Worm (Caenorhabditis elegans) whole organism, L1 larva: ENCODE measurements around the gene fkb-4.

Experiments
- ceh-82 ChIP-seq, 3 experiments: fragments of 150-350 bp in 1 of 3; sonication (generic microtip) in 2 of 3; optimal IDR thresholded peaks; 2 replicates each; lab custom pipeline; 2014 to 2017; ENCODE audit warnings: missing biosample characterization in 3 of 3, missing genetic modification characterization in 3 of 3
- dpl-1 ChIP-seq, 3 experiments: fragments of 150-350 bp in 2 of 3; sonication (generic microtip) in 1 of 3; optimal IDR thresholded peaks; 2 replicates each; lab custom pipeline; 2014 to 2017; ENCODE audit warnings: missing biosample characterization in 3 of 3, missing genetic modification characterization in 3 of 3, missing genetic modification reagents in 3 of 3
- fos-1 ChIP-seq: fragments of 150-350 bp; optimal IDR thresholded peaks from 2 replicates; lab custom pipeline; 2014; ENCODE audit warnings: missing biosample characterization, missing genetic modification characterization
- nhr-11 ChIP-seq: fragments of 150-350 bp; optimal IDR thresholded peaks from 2 replicates; lab custom pipeline; 2014; ENCODE audit warnings: missing biosample characterization, missing genetic modification characterization
- pag-3 ChIP-seq: sonication (generic microtip); optimal IDR thresholded peaks from 2 replicates; lab custom pipeline; 2017; ENCODE audit warnings: missing genetic modification characterization, mild to moderate bottlenecking, missing compliant biosample characterization, antibody characterized with exemption, borderline replicate concordance; ENCODE audit not compliant: insufficient read depth
- skn-1 ChIP-seq: fragments of 150-350 bp; optimal IDR thresholded peaks from 2 replicates; lab custom pipeline; 2014; ENCODE audit warnings: missing biosample characterization, missing genetic modification characterization
- snu-23 ChIP-seq: sonication (generic microtip); optimal IDR thresholded peaks from 2 replicates; lab custom pipeline; 2016; ENCODE audit warnings: missing genetic modification characterization, missing compliant biosample characterization
- unc-62 ChIP-seq: fragments of 150-350 bp; optimal IDR thresholded peaks from 2 replicates; lab custom pipeline; 2014; ENCODE audit warnings: missing biosample characterization, missing genetic modification reagents, missing genetic modification characterization

DNA sequence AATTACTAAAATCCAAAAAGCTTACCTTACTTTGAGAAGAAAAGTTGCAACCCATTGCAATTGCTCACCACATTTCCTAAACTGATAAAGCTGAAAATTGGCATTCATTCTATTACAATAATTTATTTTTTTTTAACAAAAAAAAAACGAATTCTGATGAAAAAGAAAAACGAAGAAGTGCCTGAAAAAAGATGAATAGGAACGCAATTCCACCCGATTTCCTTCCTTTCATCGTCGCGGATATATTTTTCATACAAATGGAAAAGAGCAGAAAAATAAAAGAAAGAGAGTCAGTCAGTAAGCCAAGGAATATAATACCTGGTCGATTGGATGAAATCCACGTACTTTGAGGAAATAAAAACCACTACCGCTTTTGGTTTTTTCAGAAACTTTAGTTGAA lies 32.1 kb downstream of the fkb-4 start, which contains the start of gene gpa-13:
- TF ChIP-seq ceh-82 (tag; optimal IDR thresholded peaks at IDR 0.05; lab: Kevin White, UChicago) (no peak), unc-62 (no peak), fos-1 (no peak), snu-23 (GFP tag; lab: Kevin White, UChicago) (no peak), dpl-1 (GFP tag; optimal IDR thresholded peaks at IDR 0.05; lab: Kevin White, UChicago) (no peak), nhr-11 (tag; lab: Kevin White, UChicago) (no peak), pag-3 (no peak), skn-1 (tag; lab: Kevin White, UChicago) (no peak)
